Fruit fly (Drosophila melanogaster): ENCODE data around the gene CG46468.

The CG46468 gene

DNA sequence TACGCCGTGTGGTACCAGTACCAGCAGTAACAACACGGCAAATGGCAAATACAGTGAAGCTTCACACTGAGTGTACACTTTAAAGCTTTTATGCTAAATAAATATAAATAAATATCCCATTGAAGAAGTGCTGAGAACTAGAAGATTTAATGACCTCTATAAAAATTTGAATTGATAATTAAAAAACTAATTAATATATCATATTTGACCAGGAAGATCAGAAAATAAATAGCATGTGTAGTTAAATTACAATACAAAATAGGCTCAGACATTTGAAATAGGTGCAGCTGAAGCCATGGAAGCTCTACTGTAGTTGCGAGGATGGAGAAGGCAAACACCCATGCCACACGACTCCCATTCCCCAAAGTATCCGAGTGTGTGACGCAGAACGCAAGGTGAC, 711 bp downstream of the CG46468 start (continued):
- TF ChIP-seq oc (tag; optimal IDR thresholded peaks at IDR 0.05), result no peak
- peak; percentile 60 for TF ChIP-seq PHDP (tag; optimal IDR thresholded peaks at IDR 0.05)
- TF ChIP-seq NfI (GFP tag; optimal IDR thresholded peaks at IDR 0.05), result peak; percentile 12
- peak; percentile 74 for TF ChIP-seq dmrt99B (tag; optimal IDR thresholded peaks at IDR 0.05)
- peak in 1 of 2 experiments; percentile 74 for TF ChIP-seq Hr51 (GFP tag; optimal IDR thresholded peaks at IDR 0.05)
- peak; percentile 50 for TF ChIP-seq CG30403 (GFP tag; optimal IDR thresholded peaks at IDR 0.05)
- no peak for TF ChIP-seq dm (GFP tag; optimal IDR thresholded peaks at IDR 0.05)
- TF ChIP-seq CG6854 (GFP tag; optimal IDR thresholded peaks at IDR 0.05), result peak; percentile 46
- no peak for TF ChIP-seq CG8359 (GFP tag; optimal IDR thresholded peaks at IDR 0.05; ENCODE audit: borderline replicate concordance)
- TF ChIP-seq Lim3 (GFP tag; IDR thresholded peaks at IDR 0.05), result no peak
- TF ChIP-seq CG10321 (GFP tag; IDR thresholded peaks at IDR 0.05), result no peak
- no peak for TF ChIP-seq CG1792 (GFP tag; optimal IDR thresholded peaks at IDR 0.05)
- no peak for TF ChIP-seq Max (GFP tag; optimal IDR thresholded peaks at IDR 0.05)
- TF ChIP-seq wor (GFP tag; IDR thresholded peaks at IDR 0.05), result 0 out of 2 replicates have a peak, but pooled peaks have one; percentile 14
- no peak for TF ChIP-seq zfh1 (GFP tag; IDR thresholded peaks at IDR 0.05)
- no peak for TF ChIP-seq Dip3 (GFP tag; optimal IDR thresholded peaks at IDR 0.05)
- no peak for TF ChIP-seq cas (GFP tag; IDR thresholded peaks at IDR 0.05)
- TF ChIP-seq vfl (GFP tag; optimal IDR thresholded peaks at IDR 0.05), result no peak
- TF ChIP-seq CG5953 (GFP tag; IDR thresholded peaks at IDR 0.05), result no peak
- TF ChIP-seq Ptx1 (GFP tag; IDR thresholded peaks at IDR 0.05), result peak; percentile 57
- peak; percentile 83 for TF ChIP-seq Ets65A (GFP tag)
- no peak for TF ChIP-seq CG33213 (GFP tag; optimal IDR thresholded peaks at IDR 0.05)
- TF ChIP-seq CG10543 (GFP tag; optimal IDR thresholded peaks at IDR 0.05), result peak; percentile 16
- no peak for TF ChIP-seq Camta (GFP tag; optimal IDR thresholded peaks at IDR 0.05)
- TF ChIP-seq sim (GFP tag; IDR thresholded peaks at IDR 0.05), result no peak
- TF ChIP-seq CG4617 (GFP tag; optimal IDR thresholded peaks at IDR 0.05; ENCODE audit: borderline replicate concordance), result no peak
- no peak for TF ChIP-seq nom (GFP tag; optimal IDR thresholded peaks at IDR 0.05)
- TF ChIP-seq CG3065 (GFP tag; optimal IDR thresholded peaks at IDR 0.05), result no peak
- TF ChIP-seq dmrt11E (tag; optimal IDR thresholded peaks at IDR 0.05), result no peak
- TF ChIP-seq Mad (GFP tag; optimal IDR thresholded peaks at IDR 0.05), result no peak
- peak; percentile 57; the same call in 2 of the 3 replicates for TF ChIP-seq Aef1 (GFP tag; IDR thresholded peaks at IDR 0.05)
- peak; percentile 51 for TF ChIP-seq CG8924 (tag; optimal IDR thresholded peaks at IDR 0.05)
- TF ChIP-seq Neu2 (GFP tag; optimal IDR thresholded peaks at IDR 0.05; ENCODE audit: borderline replicate concordance), result no peak
- no peak for TF ChIP-seq CG3995 (GFP tag; optimal IDR thresholded peaks at IDR 0.05)

DNA sequence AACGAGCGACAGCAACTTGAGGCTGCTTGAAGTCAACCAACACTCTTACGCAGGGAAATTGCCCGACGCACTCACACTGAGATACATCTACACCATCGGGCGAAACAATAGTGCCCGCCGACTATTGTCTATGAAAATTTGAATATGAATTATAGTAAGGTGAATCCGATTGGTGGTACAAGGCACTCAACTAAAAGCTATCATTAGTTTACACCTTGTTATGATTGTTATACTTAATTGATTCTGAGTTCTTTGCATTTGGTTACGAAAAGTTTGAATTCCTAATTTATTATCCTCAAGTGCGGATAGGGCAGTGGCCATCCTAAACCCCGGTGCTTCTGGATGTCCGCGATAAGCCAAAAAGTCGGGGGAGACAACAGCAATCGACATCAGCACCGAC, 2.5 kb downstream of the CG46468 start:
- TF ChIP-seq CG8290 (GFP tag; optimal IDR thresholded peaks at IDR 0.05) (no peak), CG8290 (tag; optimal IDR thresholded peaks at IDR 0.05) (peak in 1 of 2 experiments; percentile 41), dm (GFP tag; optimal IDR thresholded peaks at IDR 0.05) (no peak), CG2120 (GFP tag; optimal IDR thresholded peaks at IDR 0.05) (peak; percentile 7), CG17359 (tag; optimal IDR thresholded peaks at IDR 0.05) (no peak), CG16813 (GFP tag; IDR thresholded peaks at IDR 0.05; ENCODE audit: partially characterized antibody) (no peak), BtbVII (GFP tag; optimal IDR thresholded peaks at IDR 0.05) (no peak), Fer1 (GFP tag; optimal IDR thresholded peaks at IDR 0.05) (peak; percentile 36), CG7839 (tag; optimal IDR thresholded peaks at IDR 0.05) (peak; percentile 10), gfzf (GFP tag; optimal IDR thresholded peaks at IDR 0.05) (no peak), CG13894 (tag; optimal IDR thresholded peaks at IDR 0.05) (peak; percentile 11), CG7556 (GFP tag; optimal IDR thresholded peaks at IDR 0.05) (peak; percentile 17), dpn (GFP tag; optimal IDR thresholded peaks at IDR 0.05) (no peak), chif (GFP tag; optimal IDR thresholded peaks at IDR 0.05) (no peak), CG17385 (GFP tag; optimal IDR thresholded peaks at IDR 0.05) (no peak), insv (GFP tag; optimal IDR thresholded peaks at IDR 0.05) (no peak), CG9215 (GFP tag; IDR thresholded peaks at IDR 0.05) (0 out of 2 replicates have a peak, but pooled peaks have one; percentile 16), Bgb (GFP tag; IDR thresholded peaks at IDR 0.05; ENCODE audit: partially characterized antibody) (no peak), CG10979 (tag; optimal IDR thresholded peaks at IDR 0.05) (no peak), CG1024 (GFP tag; IDR thresholded peaks at IDR 0.05) (no peak)
